Fruit fly (Drosophila melanogaster): ENCODE results near the gene CG3552.
A peak's percentile ranks its signal among the peaks of the same experiment; 100 is the strongest.

The CG3552 gene

dm6 chr3L:9429665-9430607 is 26.2 kb upstream of the CG3552 start, which contains the start of the genes RpS17 and MTF-1 (continued):
- peak; percentile 61 for TF ChIP-seq CG13775 (GFP tag; optimal IDR thresholded peaks at IDR 0.05)
- TF ChIP-seq eve (GFP tag; optimal IDR thresholded peaks at IDR 0.05): no peak
- peak; percentile 66 for TF ChIP-seq PHDP (tag; optimal IDR thresholded peaks at IDR 0.05)
- no peak for TF ChIP-seq Antp (GFP tag; optimal IDR thresholded peaks at IDR 0.05)
- TF ChIP-seq Awh (GFP tag; IDR thresholded peaks at IDR 0.05): peak; percentile 38; the same call in 1 of the 2 replicates
- TF ChIP-seq Doc3 (GFP tag; IDR thresholded peaks at IDR 0.05; ENCODE audit: partially characterized antibody): no peak
- TF ChIP-seq twi (tag; optimal IDR thresholded peaks at IDR 0.05): no peak
- TF ChIP-seq Bgb (GFP tag; IDR thresholded peaks at IDR 0.05; ENCODE audit: partially characterized antibody): no peak
- peak; percentile 18 for TF ChIP-seq CG4424 (GFP tag; optimal IDR thresholded peaks at IDR 0.05)
- peak; percentile 78 for TF ChIP-seq Mes4 (GFP tag; optimal IDR thresholded peaks at IDR 0.05)
- no peak for TF ChIP-seq bab2 (GFP tag; optimal IDR thresholded peaks at IDR 0.05)
- TF ChIP-seq Atf6 (GFP tag; IDR thresholded peaks at IDR 0.05): no peak
- TF ChIP-seq CG17612 (GFP tag; IDR thresholded peaks at IDR 0.05): no peak
- TF ChIP-seq ase (GFP tag; IDR thresholded peaks at IDR 0.05): peak; percentile 51; the same call in 2 of the 3 replicates
- TF ChIP-seq Elba2 (GFP tag; optimal IDR thresholded peaks at IDR 0.05): no peak
- TF ChIP-seq sd (tag; optimal IDR thresholded peaks at IDR 0.05): no peak
- TF ChIP-seq fu2 (GFP tag; optimal IDR thresholded peaks at IDR 0.05): no peak
- TF ChIP-seq Taf1 (GFP tag; IDR thresholded peaks at IDR 0.05): no peak
- no peak for TF ChIP-seq CG31224 (GFP tag; IDR thresholded peaks at IDR 0.05)
- TF ChIP-seq CG2116 (GFP tag; optimal IDR thresholded peaks at IDR 0.05): peak; percentile 64
- TF ChIP-seq abd-A (tag; optimal IDR thresholded peaks at IDR 0.05): no peak
- TF ChIP-seq dati (GFP tag; IDR thresholded peaks at IDR 0.05): no peak
- TF ChIP-seq Side (GFP tag; optimal IDR thresholded peaks at IDR 0.05): peak; percentile 59
- TF ChIP-seq kay (GFP tag; optimal IDR thresholded peaks at IDR 0.05): no peak
- TF ChIP-seq Xrp1 (GFP tag; IDR thresholded peaks at IDR 0.05): 0 out of 2 replicates have a peak, but pooled peaks have one; percentile 30
- TF ChIP-seq exex (tag; optimal IDR thresholded peaks at IDR 0.05): peak; percentile 45
- TF ChIP-seq CG7745 (tag; optimal IDR thresholded peaks at IDR 0.05): no peak
- peak; percentile 46 for TF ChIP-seq schlank (tag; optimal IDR thresholded peaks at IDR 0.05)
- TF ChIP-seq CG6854 (GFP tag; optimal IDR thresholded peaks at IDR 0.05): peak; percentile 41
- TF ChIP-seq Sry-β (GFP tag; optimal IDR thresholded peaks at IDR 0.05): no peak
- TF ChIP-seq unpg (GFP tag; optimal IDR thresholded peaks at IDR 0.05): peak; percentile 60
- TF ChIP-seq gt (GFP tag; IDR thresholded peaks at IDR 0.05): no peak
- TF ChIP-seq bigmax (GFP tag; optimal IDR thresholded peaks at IDR 0.05): no peak
- TF ChIP-seq ara (GFP tag; IDR thresholded peaks at IDR 0.05): no peak
- 0 out of 2 replicates have a peak, but pooled peaks have one; percentile 11 for TF ChIP-seq wdn (GFP tag; IDR thresholded peaks at IDR 0.05)
- peak; percentile 85 for TF ChIP-seq Ets65A (GFP tag)
- peak; percentile 66 for TF ChIP-seq dm (GFP tag; optimal IDR thresholded peaks at IDR 0.05)
- TF ChIP-seq tx (GFP tag; optimal IDR thresholded peaks at IDR 0.05): no peak
- TF ChIP-seq CG3407 (GFP tag; optimal IDR thresholded peaks at IDR 0.05): peak; percentile 30
- TF ChIP-seq en (GFP tag; optimal IDR thresholded peaks at IDR 0.05): peak; percentile 5
- TF ChIP-seq chn (GFP tag; optimal IDR thresholded peaks at IDR 0.05): no peak
- no peak for TF ChIP-seq Six4 (GFP tag; optimal IDR thresholded peaks at IDR 0.05)
- no peak for TF ChIP-seq CG32772 (GFP tag; IDR thresholded peaks at IDR 0.05)
- TF ChIP-seq CG11560 (tag; IDR thresholded peaks at IDR 0.05): no peak
- no peak for TF ChIP-seq mam (GFP tag; optimal IDR thresholded peaks at IDR 0.05)
- TF ChIP-seq CG11723 (GFP tag; optimal IDR thresholded peaks at IDR 0.05): peak; percentile 26
- no peak for TF ChIP-seq hb (GFP tag; IDR thresholded peaks at IDR 0.05; ENCODE audit: partially characterized antibody)
- TF ChIP-seq CG13123 (GFP tag; optimal IDR thresholded peaks at IDR 0.05): peak; percentile 24
- TF ChIP-seq Ada2b (GFP tag; IDR thresholded peaks at IDR 0.05): no peak
- TF ChIP-seq CG2678 (tag; optimal IDR thresholded peaks at IDR 0.05): peak; percentile 53

All from whole organism, embryonic.